Worm (Caenorhabditis elegans) whole organism, early embryonic: Measurements from ENCODE around the gene irld-25.

Experiments
- aly-1 ChIP-seq: sonication (generic microtip); optimal IDR thresholded peaks from 2 replicates; lab custom pipeline; 2016; ENCODE audit warnings: missing genetic modification characterization, missing compliant biosample characterization
- ets-7 ChIP-seq: sonication (generic microtip); optimal IDR thresholded peaks from 2 replicates; lab custom pipeline; 2016; ENCODE audit warnings: missing genotype, missing genetic modification characterization, missing compliant biosample characterization
- hmg-4 ChIP-seq: fragments of 200-800 bp; sonication (Bioruptor generic); optimal IDR thresholded peaks from 2 replicates; lab custom pipeline; 2018; ENCODE audit warnings: mild to moderate bottlenecking, missing genetic modification characterization, missing compliant biosample characterization

DNA sequence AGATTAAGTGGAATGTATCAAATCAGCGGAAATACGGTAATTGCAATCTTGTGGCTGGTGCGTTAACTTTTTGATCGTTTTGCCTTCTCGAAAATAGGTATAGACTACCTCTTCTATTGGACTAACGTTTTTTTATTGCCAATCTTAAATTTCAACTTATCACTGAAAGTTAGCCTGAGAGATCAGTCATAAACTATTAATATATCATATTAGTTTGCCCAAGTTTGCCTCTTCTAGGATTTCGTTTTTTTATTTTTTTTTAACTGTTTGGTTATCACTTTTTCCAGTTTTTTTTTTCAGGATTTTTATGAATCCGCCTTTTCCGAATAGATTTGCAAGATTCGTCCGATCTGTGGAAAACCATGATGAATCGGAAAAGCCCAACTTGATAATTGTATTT lies 23.0 kb downstream of the irld-25 start, which contains the start of gene kin-30:
- TF ChIP-seq hmg-4 (GFP tag; lab: Kevin White, UChicago) (no peak), ets-7 (tag; lab: Kevin White, UChicago) (no peak), aly-1 (no peak)
